Worm (Caenorhabditis elegans): ENCODE results near the gene rpl-34.

The rpl-34 gene

DNA sequence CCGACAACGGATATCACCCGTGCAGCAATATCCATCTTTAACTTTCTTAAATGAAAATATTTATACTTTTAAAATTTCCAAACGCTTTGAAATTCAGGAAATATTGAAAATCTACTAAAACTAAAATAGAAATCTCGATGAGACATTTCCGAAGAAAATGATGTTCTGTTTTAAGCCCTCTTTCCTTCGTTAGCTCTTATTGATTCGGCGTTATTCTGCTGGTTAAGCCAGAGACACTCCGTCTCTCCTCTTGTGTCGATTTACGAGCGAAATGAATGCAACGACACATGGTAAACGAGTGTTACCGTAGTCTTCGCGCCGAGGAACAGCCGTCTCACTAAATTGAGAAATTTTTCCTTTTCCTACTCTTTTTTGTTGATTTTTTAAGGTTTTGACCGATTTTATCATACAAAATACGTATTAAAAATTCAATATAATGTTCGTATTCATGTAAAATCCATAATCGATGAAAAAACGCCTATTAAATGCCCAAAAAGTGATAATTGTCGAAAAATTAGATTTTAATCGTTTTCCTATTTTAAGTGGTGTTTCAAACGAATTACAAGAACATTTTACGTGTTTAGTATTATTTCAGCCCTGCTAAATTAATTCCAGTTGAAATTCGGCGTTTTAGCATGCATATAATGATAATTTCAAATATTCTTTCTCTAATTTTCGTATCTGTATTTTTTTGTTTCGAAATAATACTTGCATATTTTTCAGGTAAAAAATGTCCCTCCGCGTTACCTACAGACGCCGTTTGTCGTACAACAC is at the start of gene rpl-34, which contains the start of gene ppm-1.H:
Gene rpl-34, plus strand, starts transcription at position 724 of the 774 bp plus-strand sequence.
Gene ppm-1.H, minus strand, starts transcription at position 51 of the 774 bp plus-strand sequence.
- TF ChIP-seq W03F9.2 (tag; optimal IDR thresholded peaks at IDR 0.05) (peak; percentile 61), dao-5 (tag; optimal IDR thresholded peaks at IDR 0.05) (no peak), him-1 (tag; optimal IDR thresholded peaks at IDR 0.05) (no peak)

DNA sequence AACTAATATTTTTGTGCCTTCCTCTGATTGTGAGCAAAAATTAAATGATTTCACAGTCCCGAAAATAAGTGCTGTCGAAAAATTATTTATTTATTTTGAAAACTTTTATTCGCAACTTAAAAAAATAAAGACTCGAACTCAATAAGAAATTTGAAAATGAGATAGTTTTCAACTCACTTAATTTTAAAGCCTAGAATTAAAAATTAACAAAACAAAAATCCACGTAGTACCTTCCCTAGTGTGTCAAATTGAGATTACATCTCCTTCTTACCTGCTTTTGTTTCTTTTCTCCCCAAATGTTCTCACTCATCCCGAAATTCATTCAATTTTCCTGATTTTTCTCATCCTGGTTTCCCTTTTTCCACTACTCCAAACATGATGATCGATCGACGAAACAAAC is 49.5 kb upstream of the rpl-34 start, which contains the start of gene F35G2.5:
Gene F35G2.5, plus strand, starts transcription at position 301 of the 400 bp plus-strand sequence.
- TF ChIP-seq dao-5 (tag; optimal IDR thresholded peaks at IDR 0.05), result no peak
- TF ChIP-seq W03F9.2 (tag; optimal IDR thresholded peaks at IDR 0.05), result no peak
- TF ChIP-seq him-1 (tag; optimal IDR thresholded peaks at IDR 0.05), result no peak

DNA sequence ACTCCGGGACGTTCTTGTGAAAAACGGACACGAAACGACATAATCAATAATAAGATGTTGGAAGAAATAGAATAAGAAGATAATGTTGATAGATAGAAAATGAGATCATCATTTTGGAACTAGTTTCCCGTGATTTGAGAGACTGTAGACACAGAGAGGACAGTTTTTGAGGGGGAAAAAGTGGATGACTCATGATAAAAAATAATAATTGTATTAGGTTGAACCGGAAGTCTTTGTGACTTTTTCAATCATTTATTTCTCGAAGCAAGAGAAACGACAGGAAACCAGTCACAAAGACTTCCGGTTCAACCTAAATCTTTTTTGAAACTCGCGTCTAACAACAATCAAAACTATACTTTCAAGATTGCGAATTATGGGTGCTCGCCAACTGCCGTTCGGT is 41.8 kb upstream of the rpl-34 start, which contains the start of gene mlt-3:
Gene mlt-3, minus strand, starts transcription at position 101 of the 400 bp plus-strand sequence.
- TF ChIP-seq W03F9.2 (tag; optimal IDR thresholded peaks at IDR 0.05) (no peak), him-1 (tag; optimal IDR thresholded peaks at IDR 0.05) (no peak), dao-5 (tag; optimal IDR thresholded peaks at IDR 0.05) (no peak)

DNA sequence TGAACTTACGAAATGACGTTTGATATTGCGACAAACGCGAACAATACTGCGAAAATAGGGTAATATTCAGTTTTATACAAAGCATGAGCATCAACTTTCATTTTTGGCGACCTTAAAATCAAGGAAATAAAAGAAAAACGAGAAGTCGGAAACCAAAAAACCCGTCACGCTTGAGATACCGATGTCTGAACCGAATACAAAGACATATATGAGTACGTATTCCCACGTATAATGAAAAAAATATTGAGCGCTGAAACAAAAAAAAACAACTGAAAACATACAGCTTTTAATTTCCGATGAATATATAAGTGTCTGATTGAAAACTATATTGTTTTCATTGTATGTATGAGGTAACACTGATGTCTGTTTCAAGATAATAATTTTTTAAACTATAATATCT is 39.1 kb upstream of the rpl-34 start, which contains the start of gene sre-18:
Gene sre-18, minus strand, starts transcription at position 101 of the 400 bp plus-strand sequence.
- TF ChIP-seq dao-5 (tag; optimal IDR thresholded peaks at IDR 0.05) (no peak), W03F9.2 (tag; optimal IDR thresholded peaks at IDR 0.05) (no peak), him-1 (tag; optimal IDR thresholded peaks at IDR 0.05) (no peak)

DNA sequence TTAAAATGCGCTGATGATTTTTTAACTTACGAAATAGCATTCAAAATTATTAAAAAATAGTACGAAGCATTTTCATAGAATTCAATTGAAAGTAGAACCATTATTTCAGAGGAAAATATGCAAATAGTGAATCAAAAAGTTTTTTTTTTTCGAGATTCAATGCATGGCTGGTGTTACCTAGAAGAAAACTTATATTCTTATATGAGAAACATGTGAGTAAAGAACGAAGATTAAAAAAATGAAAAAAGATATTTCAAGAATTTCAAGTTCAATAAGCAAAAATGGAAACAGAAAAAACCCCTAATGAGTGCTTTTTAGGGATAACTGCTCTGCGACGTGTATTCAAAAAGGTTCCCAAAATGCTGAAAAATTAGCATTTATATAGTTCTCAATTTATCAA is 32.8 kb upstream of the rpl-34 start, which contains the start of gene sre-16:
Gene sre-16, minus strand, starts transcription at position 101 of the 400 bp plus-strand sequence.
- no peak for TF ChIP-seq dao-5 (tag; optimal IDR thresholded peaks at IDR 0.05)

DNA sequence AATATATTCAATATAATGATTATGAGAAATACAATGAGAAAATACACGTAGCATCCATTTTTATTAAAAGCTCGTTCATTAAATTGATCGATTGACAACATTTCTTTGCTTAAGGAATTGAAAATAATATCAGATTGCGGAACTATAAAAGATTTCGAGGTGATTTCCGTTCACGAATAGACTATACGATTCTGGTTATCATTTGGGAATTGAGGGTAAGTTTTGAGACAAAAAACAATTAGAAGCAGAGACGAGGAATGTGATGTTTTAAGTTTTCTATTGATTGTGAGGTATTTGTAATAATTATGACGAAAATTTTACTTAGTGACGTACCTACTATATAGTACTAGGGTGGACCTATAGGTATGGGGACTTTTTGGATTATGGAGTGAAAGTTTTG is 29.9 kb upstream of the rpl-34 start, which contains the start of gene sre-19:
Gene sre-19, minus strand, starts transcription at position 101 of the 400 bp plus-strand sequence.
- no peak for TF ChIP-seq dao-5 (tag; optimal IDR thresholded peaks at IDR 0.05)
- no peak for TF ChIP-seq him-1 (tag; optimal IDR thresholded peaks at IDR 0.05)
- no peak for TF ChIP-seq W03F9.2 (tag; optimal IDR thresholded peaks at IDR 0.05)

DNA sequence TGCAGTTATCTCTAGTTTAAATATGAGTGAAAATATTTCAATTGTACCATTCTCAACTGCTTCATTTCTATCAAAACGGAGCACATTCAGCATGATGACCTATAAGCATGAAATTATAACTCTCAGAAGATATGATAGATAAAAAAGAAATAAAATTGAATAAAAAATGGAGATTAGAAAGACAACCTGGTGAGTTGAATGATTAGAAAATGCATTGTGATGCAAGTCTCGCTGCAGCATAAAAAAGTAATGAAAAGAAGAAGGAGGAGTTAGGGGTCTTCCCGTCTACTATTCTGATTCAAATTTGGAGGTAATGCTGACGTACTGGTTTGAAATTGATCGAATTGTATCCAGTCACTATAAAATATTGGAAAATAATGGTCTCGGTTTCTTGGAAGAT is 24.1 kb upstream of the rpl-34 start, which contains the start of gene sre-15:
Gene sre-15, minus strand, starts transcription at position 101 of the 400 bp plus-strand sequence.
- TF ChIP-seq dao-5 (tag; optimal IDR thresholded peaks at IDR 0.05) (no peak), W03F9.2 (tag; optimal IDR thresholded peaks at IDR 0.05) (no peak), him-1 (tag; optimal IDR thresholded peaks at IDR 0.05) (no peak)

DNA sequence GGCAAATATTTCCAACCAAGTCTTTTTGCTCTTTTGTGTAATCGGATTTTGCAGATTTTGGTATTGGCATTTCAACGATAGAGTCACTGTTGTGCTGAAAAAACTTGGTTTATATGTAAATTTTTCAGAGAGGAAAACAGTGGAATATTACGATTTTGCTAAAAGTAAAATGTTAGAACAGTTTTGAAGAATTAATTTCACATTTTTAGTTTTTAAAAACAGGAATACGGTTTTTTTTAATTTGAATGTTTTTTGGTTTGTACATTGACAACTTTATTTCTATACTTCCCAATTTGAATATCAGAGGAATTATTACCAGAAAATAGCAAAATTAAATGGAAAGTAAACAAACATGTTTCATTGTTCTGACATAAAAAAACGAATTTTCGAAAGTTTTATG is 16.2 kb upstream of the rpl-34 start, which contains the start of gene dnj-26:
Gene dnj-26, minus strand, starts transcription at position 101 of the 400 bp plus-strand sequence.
- TF ChIP-seq him-1 (tag; optimal IDR thresholded peaks at IDR 0.05) (no peak), W03F9.2 (tag; optimal IDR thresholded peaks at IDR 0.05) (no peak), dao-5 (tag; optimal IDR thresholded peaks at IDR 0.05) (no peak)

DNA sequence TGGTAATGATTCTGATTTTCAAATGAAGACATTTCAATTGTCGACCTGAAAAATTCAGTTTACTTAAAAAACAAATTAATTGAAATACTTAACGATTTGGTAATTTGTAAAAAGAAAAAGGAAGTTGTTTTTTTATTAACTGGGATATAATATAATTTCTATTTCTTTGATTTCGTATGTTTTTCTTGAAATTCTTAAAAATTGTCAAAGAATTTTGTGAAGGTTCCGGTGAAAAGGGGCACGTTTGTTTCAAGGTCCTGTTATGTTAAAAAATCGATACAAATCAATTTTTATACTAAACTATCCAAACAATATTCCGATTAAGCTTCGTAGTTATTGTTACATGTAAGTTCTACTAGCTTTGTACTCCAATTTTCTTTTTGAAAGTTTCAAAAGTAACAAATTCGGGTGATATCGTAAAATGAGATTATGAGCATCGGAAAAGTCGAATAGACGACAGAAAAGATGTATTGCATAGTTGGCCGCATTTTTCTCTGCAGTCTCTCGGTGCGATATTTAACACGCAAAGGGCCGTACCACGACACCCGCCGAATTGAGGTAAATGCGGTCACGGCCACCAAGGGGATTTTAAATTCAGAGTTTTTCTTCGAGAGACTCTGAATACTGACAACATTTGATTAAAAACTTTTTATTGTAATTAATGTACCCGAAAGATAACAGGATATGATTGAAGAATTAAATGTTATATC is 9.5 kb upstream of the rpl-34 start, which contains the start of gene Y39C12A.9:
Gene Y39C12A.9, minus strand, starts transcription at position 51 of the 710 bp plus-strand sequence.
- TF ChIP-seq W03F9.2 (tag; optimal IDR thresholded peaks at IDR 0.05), result no peak

DNA sequence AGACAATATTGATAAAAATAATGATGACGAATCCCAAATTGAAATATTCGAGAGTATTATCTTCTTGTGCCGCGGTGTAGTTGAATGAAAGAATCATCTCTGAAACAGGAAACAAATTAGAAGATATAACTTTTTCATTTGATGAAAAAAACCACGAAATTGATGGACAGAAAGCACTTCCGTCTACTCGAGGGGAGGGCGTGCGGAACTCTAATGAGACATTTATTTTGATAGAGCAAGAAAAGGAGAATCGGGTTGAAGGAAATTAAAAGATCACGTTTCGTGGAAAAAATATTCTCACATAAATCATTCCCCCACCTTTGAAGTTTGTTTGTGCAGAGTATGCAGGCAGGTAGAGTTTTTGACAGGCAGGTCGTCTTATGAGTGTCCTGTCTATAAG is 7.4 kb upstream of the rpl-34 start, which contains the start of gene sre-14:
Gene sre-14, minus strand, starts transcription at position 101 of the 400 bp plus-strand sequence.
- TF ChIP-seq W03F9.2 (tag; optimal IDR thresholded peaks at IDR 0.05), result no peak
- TF ChIP-seq dao-5 (tag; optimal IDR thresholded peaks at IDR 0.05), result no peak
- TF ChIP-seq him-1 (tag; optimal IDR thresholded peaks at IDR 0.05), result no peak

DNA sequence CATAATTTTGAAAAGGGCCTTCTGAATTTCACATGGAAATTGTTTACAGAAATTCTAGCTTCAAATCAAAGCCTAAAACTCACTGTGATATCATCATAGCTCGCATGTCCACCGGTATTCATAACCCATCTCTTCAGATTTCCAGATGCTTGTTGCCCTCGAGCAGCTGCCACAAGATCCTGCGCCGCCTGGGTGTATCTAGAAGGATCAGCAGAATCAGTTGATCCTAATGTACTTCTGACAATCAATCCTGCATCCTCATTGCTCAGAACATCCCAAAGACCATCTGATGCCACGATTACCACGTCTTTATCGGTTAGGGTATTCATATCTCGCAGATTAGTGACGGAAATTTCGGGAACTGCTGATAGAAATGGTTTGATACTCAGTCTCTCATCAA is 2.9 kb upstream of the rpl-34 start:
- TF ChIP-seq W03F9.2 (tag; optimal IDR thresholded peaks at IDR 0.05) (no peak), him-1 (tag; optimal IDR thresholded peaks at IDR 0.05) (no peak), dao-5 (tag; optimal IDR thresholded peaks at IDR 0.05) (no peak)

DNA sequence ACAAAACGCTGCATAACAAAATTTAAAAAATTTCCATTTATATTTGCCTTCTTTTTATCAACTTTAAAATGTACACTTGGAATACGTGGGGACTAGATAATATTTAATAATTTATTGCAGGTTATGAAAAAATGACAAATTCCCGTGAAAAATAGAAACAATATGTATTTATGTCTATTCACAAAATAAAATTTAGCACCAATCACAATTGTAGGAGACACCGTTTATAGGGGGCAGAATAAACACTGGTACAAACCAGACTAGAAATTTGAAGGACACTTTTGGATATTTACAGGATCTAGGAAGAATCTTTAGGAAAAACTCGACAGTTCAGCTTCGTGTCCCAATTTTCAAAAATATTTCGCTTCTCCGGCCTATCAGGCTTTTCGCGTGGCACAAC is 1.6 kb downstream of the rpl-34 start, which contains the start of gene C42C1.3:
Gene C42C1.3, minus strand, starts transcription at position 101 of the 400 bp plus-strand sequence.
- no peak for TF ChIP-seq him-1 (tag; optimal IDR thresholded peaks at IDR 0.05)
- no peak for TF ChIP-seq W03F9.2 (tag; optimal IDR thresholded peaks at IDR 0.05)

DNA sequence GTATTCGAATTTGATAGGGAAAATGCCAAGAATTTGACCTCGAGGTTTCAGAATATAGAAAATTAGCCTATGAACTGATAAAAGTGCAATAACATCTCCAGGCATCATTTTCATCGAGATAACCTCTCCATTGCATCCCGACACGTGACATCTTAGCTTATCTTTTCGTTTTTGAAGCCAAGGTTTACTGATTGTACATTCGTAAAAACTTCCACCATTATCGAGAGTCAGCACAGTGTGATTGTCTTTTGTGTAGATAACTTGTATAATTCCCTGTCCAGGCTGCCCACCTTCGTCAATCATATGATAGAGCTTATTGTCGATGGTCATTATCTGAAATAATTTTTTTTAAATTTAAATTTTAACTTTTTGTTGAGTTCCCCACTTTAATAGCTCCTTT is 5.6 kb downstream of the rpl-34 start:
- no peak for TF ChIP-seq W03F9.2 (tag; optimal IDR thresholded peaks at IDR 0.05)

DNA sequence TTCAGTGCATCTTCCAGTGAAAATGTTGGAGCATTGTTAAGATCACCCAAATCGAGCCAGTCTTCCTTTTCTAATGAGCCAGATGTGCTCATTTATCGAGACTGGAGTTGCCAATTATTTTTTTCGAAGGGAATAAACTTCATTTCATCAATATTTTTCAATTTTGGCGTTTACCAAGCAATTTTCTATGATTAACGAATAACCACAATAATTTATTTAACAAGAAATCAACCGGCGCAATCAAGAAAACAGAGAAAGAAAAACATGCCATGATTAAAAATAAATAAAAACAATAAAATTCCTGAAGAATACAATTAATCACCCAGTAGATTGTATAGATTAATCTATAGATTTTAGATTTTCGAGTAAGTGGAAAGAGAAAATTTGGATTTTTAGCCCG is 7.1 kb downstream of the rpl-34 start, which contains the start of gene vps-8:
Gene vps-8, minus strand, starts transcription at position 101 of the 400 bp plus-strand sequence.
- no peak for TF ChIP-seq him-1 (tag; optimal IDR thresholded peaks at IDR 0.05)
- no peak for TF ChIP-seq dao-5 (tag; optimal IDR thresholded peaks at IDR 0.05)
- no peak for TF ChIP-seq W03F9.2 (tag; optimal IDR thresholded peaks at IDR 0.05)
